Worm (Caenorhabditis elegans): Measurements from ENCODE around the gene C05C8.7.

DNA sequence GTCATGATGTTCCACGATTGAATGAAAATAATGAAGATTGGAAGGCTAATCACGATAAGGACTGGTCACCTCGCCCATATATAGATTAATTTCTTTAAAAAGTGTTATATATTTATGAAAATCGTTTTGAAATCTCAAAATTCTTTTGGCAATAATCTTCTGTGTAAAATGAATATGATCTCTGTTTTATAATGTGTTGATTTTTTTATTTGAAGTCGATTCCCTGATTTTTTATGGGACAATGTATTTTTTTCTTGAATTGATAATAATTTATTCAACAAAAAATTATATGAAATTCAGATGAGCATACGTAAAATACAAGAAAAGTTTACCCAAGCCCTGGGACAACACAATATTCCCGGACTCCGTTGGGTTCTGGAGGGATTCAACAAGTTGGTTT lies 7.4 kb downstream of the C05C8.7 start, which contains the start of gene C05C8.1:
- no peak for TF ChIP-seq nhr-76 (tag; optimal IDR thresholded peaks at IDR 0.05)
- TF ChIP-seq unc-62 (GFP tag; optimal IDR thresholded peaks at IDR 0.05) = no peak
- no peak for TF ChIP-seq blmp-1 (tag; optimal IDR thresholded peaks at IDR 0.05)
- TF ChIP-seq hlh-1 (tag; optimal IDR thresholded peaks at IDR 0.05) = no peak

Data from whole organism, mixed stage, embryonic.